Worm (Caenorhabditis elegans) whole organism, L4 larva: ENCODE results near the gene ZC196.9.

Source experiments
- ctbp-1 ChIP-seq: fragments of 200-800 bp; sonication (Bioruptor generic); IDR thresholded peaks from 2 replicates; pipeline ENCODE4 v1.3.6; 2022; ENCODE audit warnings: missing genetic modification reagents, missing genetic modification characterization, missing compliant biosample characterization
- dmd-9 ChIP-seq: fragments of 200-800 bp; sonication (Bioruptor generic); IDR thresholded peaks from 2 replicates; pipeline ENCODE4 v1.3.6; 2022; ENCODE audit warnings: missing genetic modification reagents, missing genetic modification characterization, missing compliant biosample characterization
- gei-8 ChIP-seq: fragments of 200-800 bp; sonication (Bioruptor generic); optimal IDR thresholded peaks from 2 replicates; lab custom pipeline; 2018; ENCODE audit warnings: mild to moderate bottlenecking, missing genetic modification characterization, missing compliant biosample characterization
- lin-39 ChIP-seq: fragments of 150-350 bp; optimal IDR thresholded peaks from 2 replicates; lab custom pipeline; 2014; ENCODE audit warnings: missing biosample characterization, missing genetic modification reagents, missing genetic modification characterization
- mep-1 ChIP-seq: fragments of 150-350 bp; sonication (generic microtip); optimal IDR thresholded peaks from 3 replicates; lab custom pipeline; 2014; ENCODE audit warnings: missing biosample characterization, missing genetic modification characterization
- nhr-10 ChIP-seq: fragments of 150-350 bp; optimal IDR thresholded peaks from 2 replicates; lab custom pipeline; 2014; ENCODE audit warnings: missing biosample characterization, missing genetic modification characterization
- unc-62 ChIP-seq, 3 experiments: fragments of 150-350 bp in 1 of 3; sonication (generic microtip); optimal IDR thresholded peaks in 2 of 3; peaks in 1 of 3; 1 replicate in 1 of 3; 2 replicates in 2 of 3; lab custom pipeline; 2014 to 2017; ENCODE audit warnings: missing biosample characterization in 3 of 3, missing genetic modification characterization in 3 of 3, missing genetic modification reagents in 3 of 3, missing genotype in 1 of 3
- zfp-2 ChIP-seq: sonication (generic microtip); optimal IDR thresholded peaks from 2 replicates; lab custom pipeline; 2016; ENCODE audit warnings: mild to moderate bottlenecking, missing genetic modification characterization, missing compliant biosample characterization

DNA sequence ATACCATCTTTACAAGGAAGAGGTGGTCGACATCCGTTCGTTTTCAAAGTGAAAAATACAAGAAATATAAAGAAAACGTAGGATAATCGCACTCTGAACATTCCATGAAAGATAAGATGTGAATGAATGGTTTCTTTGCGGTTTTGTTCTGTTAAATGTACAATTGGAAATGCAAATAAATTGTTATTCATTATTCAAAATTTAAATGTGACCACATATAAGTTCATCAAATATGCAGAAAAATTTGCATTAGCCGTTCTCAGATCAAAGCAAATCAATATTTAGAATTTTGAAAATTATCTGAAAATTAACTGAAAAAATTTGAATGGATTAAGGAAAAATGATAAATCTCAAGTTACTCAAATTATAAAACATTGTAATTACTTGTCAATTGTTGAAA, 15.1 kb downstream of the ZC196.9 start, which contains the start of gene ZC178.2:
- TF ChIP-seq dmd-9 (GFP tag; lab: Robert Waterston, UW) (no peak), ctbp-1 (GFP tag; lab: Robert Waterston, UW) (no peak), lin-39 (tag; lab: Kevin White, UChicago) (no peak), zfp-2 (tag; lab: Kevin White, UChicago) (no peak), nhr-10 (no peak), gei-8 (GFP tag; lab: Kevin White, UChicago) (no peak), mep-1 (tag; lab: Kevin White, UChicago) (no peak), unc-62 (GFP tag; optimal IDR thresholded peaks at IDR 0.05 in 1 of 2; lab: Kevin White, UChicago) (no peak), unc-62 (tag; optimal IDR thresholded peaks at IDR 0.05; lab: Kevin White, UChicago) (no peak)
